Fruit fly (Drosophila melanogaster) Kc167 (cell line): ENCODE data around the gene SP.

ENCODE experiments used
- Myc ChIP-seq: fragments of >200 bp; optimal IDR thresholded peaks from 2 replicates; lab custom pipeline; 2017; ENCODE audit warnings: missing external identifiers
- Sin3A ChIP-seq: fragments of >200 bp; optimal IDR thresholded peaks from 2 replicates; lab custom pipeline; 2018; ENCODE audit warnings: missing external identifiers
- h ChIP-seq: fragments of >200 bp; optimal IDR thresholded peaks from 3 replicates; lab custom pipeline; 2018; ENCODE audit warnings: missing external identifiers
- insv ChIP-seq: fragments of >200 bp; optimal IDR thresholded peaks from 3 replicates; lab custom pipeline; 2018; ENCODE audit warnings: missing external identifiers
- psq ChIP-seq: fragments of >200 bp; optimal IDR thresholded peaks from 2 replicates; lab custom pipeline; 2017; ENCODE audit warnings: missing external identifiers
- ttk ChIP-seq: sonication (Bioruptor generic); optimal IDR thresholded peaks from 2 replicates; lab custom pipeline; 2017; ENCODE audit warnings: missing external identifiers

Gene SP

DNA sequence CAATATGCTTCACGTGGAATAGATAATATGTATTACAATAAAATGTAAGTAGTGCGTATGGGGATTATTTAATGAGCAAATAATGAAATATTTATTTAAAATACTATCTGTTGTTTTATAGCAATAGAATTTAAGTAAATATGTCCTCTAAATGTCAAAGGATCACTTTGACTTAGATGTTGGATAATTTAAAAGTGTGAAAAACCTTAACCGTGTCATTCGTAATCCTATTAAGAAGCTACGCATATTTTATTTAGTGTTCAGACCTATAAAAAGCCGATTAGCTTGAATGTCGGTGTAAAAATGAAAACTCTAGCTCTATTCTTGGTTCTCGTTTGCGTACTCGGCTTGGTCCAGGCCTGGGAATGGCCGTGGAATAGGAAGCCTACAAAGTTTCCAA, at the start of gene SP:
Gene SP (plus strand): TSS at position 301 of the 400 bp plus-strand sequence.
- no peak for TF ChIP-seq h (lab: Kevin White, UChicago)
- no peak for TF ChIP-seq Sin3A (lab: Kevin White, UChicago)
- no peak for TF ChIP-seq psq (lab: Kevin White, UChicago)
- no peak for TF ChIP-seq Myc (lab: Kevin White, UChicago)
- TF ChIP-seq ttk, result no peak
- TF ChIP-seq insv (lab: Kevin White, UChicago), result no peak

DNA sequence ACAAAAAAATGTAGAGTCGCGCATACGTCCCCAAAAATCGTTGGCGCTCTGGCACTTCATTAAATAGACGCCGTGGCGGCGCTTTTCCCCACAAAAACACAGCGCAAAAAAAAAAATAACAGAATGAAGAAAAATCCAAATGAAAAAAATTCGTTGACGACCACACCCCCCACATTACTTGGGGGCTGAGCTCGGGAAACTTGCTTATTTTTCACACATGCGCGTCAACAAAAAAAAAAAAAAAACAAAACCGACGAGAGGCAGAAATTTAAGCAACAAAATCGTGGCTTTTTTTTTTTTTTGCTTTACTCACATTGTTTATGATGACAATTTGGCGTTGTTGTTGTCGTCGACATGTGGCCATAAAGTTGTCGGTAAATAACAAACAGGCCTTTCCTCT, 49.6 kb upstream of the SP start:
- no peak for TF ChIP-seq Sin3A (lab: Kevin White, UChicago)
- TF ChIP-seq h (lab: Kevin White, UChicago), result no peak
- no peak for TF ChIP-seq Myc (lab: Kevin White, UChicago)
- TF ChIP-seq insv (lab: Kevin White, UChicago), result no peak
- no peak for TF ChIP-seq ttk
- no peak for TF ChIP-seq psq (lab: Kevin White, UChicago)

DNA sequence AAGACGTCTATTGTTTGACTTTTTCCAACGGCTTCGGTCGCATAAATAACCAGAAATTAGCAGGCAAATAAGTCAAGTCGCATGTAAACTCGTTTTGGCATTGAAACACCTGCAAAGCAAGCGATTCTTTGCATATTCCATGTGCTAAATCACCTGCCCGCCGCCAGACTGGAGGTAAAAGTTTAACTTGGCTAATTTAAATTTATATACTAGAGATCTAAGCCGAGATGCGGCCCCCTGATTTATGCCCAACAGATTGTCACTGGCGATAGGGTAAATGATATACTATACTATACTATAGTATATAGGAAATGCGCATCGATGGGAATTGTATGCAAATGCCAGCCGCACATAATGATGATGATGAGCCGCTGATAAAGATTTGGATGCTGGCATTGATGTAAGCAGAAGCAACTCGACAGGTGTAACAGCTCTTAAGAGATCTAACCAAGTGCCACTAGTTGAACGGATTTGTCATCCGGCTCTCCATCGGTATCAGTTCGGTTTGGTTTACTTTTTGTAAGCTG, 48.4 kb upstream of the SP start:
- TF ChIP-seq Myc (lab: Kevin White, UChicago), result no peak
- no peak for TF ChIP-seq psq (lab: Kevin White, UChicago)
- TF ChIP-seq Sin3A (lab: Kevin White, UChicago), result no peak
- no peak for TF ChIP-seq h (lab: Kevin White, UChicago)
- TF ChIP-seq ttk, result no peak
- TF ChIP-seq insv (lab: Kevin White, UChicago), result no peak

DNA sequence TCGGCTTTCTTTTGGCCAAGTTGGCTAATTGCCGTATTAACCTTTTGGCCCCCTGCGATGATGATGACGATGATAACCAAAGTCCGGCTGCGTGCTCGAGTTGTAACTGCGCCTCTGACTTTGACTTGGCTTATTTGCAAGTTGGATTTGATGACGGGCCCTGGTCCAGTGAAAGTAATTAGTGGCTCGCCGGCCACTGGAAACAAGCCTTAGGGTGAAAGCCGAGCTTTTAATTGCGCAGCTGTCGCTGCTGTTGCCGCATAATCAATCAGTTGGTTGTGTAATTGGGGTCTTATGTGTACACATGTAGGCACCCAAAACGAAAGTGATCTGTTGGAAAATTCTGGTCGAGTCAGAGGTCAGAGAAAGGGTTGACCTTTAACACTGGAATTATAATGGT, 47.2 kb upstream of the SP start:
- no peak for TF ChIP-seq psq (lab: Kevin White, UChicago)

DNA sequence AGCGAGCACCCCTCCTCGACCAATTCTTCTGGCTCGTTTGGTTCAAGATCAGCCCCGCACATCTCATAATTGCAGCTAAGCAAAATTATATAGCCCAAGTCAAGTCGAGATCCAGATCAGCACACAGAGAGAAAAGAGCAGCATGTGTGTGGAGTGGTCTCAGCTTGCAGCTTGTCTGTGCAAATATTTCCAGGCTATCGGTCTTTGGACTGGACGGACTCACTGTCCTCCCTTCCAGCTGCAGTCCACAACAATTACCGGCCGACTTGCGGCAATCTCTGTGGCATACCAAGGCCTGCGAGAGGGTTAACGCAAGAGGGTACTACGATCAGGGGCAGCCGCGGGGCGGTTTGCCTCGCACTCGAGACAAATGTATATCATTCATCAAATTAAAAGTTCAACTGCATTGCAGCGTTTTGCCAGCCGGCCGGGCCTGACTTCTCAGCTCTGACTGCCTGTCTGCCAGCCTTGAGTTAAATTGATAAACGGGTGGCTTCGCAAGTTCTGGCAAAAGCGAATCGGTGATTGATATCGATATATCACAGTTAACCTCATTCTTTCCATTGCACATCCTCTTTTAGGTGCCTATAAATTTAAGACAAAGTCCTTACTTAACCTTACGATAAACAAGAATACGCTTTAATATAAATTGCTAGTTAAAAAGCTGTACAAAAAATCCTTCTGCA, 45.9 kb upstream of the SP start:
- TF ChIP-seq insv (lab: Kevin White, UChicago), result no peak
- no peak for TF ChIP-seq Myc (lab: Kevin White, UChicago)
- no peak for TF ChIP-seq psq (lab: Kevin White, UChicago)
- TF ChIP-seq ttk, result no peak
- no peak for TF ChIP-seq h (lab: Kevin White, UChicago)
- no peak for TF ChIP-seq Sin3A (lab: Kevin White, UChicago)

DNA sequence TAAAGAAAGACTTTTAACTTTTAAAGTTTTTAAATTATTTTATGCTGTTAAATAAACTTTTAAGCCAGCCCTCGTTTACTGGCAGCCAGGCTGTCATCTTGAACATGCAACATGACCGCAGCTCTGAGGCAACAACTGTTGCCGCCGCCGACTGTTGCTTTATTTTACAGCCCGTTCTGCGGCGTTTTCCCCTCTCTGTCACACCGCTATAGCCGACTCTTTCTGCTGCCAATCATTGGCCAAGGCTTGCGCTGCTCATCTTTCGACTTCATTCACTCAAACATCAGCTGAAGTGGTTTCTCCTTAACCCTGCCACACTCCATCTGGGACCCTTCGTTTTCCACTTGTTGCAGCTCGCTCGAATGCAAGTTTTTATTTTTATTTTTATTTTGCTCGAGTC, 45.3 kb upstream of the SP start:
- TF ChIP-seq psq (lab: Kevin White, UChicago), result no peak
- TF ChIP-seq insv (lab: Kevin White, UChicago), result no peak
- TF ChIP-seq ttk, result no peak
- no peak for TF ChIP-seq Sin3A (lab: Kevin White, UChicago)
- TF ChIP-seq Myc (lab: Kevin White, UChicago), result no peak
- no peak for TF ChIP-seq h (lab: Kevin White, UChicago)

DNA sequence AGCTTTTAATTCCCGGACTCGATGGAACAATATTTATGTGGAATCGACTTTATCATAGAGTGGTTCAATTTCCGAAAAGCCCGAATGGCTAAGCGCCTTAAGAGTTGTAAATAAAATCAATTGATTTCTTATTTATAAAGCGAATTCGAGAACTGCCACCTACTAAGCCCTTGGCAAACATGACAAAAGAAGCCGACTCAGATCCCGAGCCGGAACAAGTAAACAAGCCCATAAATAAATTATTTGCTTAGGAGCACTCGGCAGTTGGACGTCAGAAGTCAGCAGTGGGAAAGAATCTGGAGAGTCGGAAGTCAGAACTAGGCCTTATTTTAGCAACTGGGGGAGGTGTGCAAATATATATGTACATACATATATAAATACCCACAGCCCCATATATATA, 41.8 kb upstream of the SP start:
- TF ChIP-seq insv (lab: Kevin White, UChicago), result no peak
- no peak for TF ChIP-seq ttk
- no peak for TF ChIP-seq h (lab: Kevin White, UChicago)
- no peak for TF ChIP-seq psq (lab: Kevin White, UChicago)

DNA sequence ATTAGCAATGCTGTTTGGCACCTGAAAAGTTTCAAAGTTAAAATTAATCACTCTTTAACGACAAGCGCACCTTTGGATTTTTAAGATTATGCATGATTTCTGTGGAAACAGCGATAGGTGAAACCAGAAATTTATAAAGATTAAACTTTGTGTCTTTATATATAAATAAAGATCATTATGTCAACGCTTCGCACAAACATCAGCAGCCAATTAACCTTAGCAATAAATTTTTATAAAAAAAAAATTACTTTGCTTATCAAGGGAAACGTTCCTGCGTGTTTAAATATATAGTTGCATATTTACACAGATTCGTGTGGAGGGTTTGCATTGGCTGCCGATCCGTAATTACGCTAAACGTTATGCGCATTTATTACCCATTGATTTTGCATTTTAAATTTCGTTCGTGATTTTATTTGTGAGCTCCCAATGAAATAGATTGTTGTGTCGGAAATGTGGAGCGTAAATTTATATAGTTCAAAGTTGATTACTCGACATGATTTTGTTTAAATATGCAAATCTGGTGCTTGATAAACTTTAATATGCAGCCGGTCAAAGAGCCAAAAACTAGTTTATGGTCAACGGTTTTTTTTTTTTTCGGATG, 40.6 kb upstream of the SP start:
- TF ChIP-seq insv (lab: Kevin White, UChicago), result no peak
- TF ChIP-seq Myc (lab: Kevin White, UChicago), result no peak
- TF ChIP-seq ttk, result no peak
- TF ChIP-seq Sin3A (lab: Kevin White, UChicago), result no peak
- no peak for TF ChIP-seq h (lab: Kevin White, UChicago)
- no peak for TF ChIP-seq psq (lab: Kevin White, UChicago)

DNA sequence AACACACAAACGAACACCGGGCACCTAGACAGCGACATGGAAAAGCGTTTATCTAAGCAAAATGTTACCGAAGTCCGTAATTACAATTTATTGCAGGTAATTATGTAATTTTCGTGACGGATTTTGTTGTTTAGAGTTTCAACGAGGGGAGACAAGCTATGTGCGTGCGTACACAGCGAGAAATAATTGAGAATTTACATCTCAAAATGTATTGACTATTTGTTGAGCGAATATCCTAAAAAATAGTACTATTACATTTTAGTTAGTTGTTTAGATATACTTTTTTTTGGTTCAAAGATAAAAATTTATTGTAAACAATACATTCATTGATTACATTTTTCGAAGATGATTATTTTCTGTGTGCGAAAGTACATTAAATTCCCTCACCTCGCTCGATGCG, 39.2 kb upstream of the SP start:
- TF ChIP-seq h (lab: Kevin White, UChicago) (no peak), Myc (lab: Kevin White, UChicago) (no peak), Sin3A (lab: Kevin White, UChicago) (no peak), insv (lab: Kevin White, UChicago) (no peak), psq (lab: Kevin White, UChicago) (no peak), ttk (no peak)

DNA sequence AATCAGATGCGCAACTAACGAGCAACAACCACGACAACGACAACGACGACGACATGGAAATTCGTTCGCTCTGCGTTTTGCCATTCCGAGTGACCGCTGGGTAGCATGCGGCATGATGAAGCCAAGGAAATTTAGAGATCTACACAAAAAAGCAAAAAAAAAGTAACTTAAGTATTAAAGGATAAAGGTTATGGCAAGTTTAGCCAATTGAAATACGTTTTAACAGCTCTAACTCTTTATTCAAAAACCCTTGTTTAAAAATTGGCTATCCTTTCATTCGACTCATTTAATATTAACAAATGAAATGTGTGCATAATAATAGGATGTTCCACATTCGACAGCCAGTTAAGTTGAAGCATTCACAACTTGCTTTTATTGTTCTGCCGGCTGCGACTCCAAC, 37.6 kb upstream of the SP start:
- no peak for TF ChIP-seq h (lab: Kevin White, UChicago)
- TF ChIP-seq ttk, result no peak
- TF ChIP-seq psq (lab: Kevin White, UChicago), result no peak
- no peak for TF ChIP-seq Sin3A (lab: Kevin White, UChicago)
- TF ChIP-seq insv (lab: Kevin White, UChicago), result no peak
- TF ChIP-seq Myc (lab: Kevin White, UChicago), result no peak

DNA sequence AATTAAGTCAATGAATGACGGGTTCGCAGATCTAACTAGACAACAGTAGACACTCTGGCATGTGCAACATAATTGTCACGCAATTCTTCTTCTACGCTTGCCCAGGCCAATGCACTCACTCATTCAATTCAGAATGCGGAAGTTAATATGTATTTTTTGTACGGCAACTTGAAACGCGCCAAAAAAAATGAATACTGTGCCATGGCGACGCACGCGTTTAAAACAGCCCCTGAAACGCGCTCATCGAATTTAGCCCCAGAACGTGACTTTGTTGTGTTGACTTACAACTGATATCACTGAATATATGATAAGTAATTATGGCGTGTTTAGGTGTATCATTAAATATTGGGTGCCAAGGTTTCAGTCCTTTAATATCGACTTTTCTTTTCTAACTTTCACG, 35.4 kb upstream of the SP start:
- no peak for TF ChIP-seq insv (lab: Kevin White, UChicago)
- no peak for TF ChIP-seq h (lab: Kevin White, UChicago)
- TF ChIP-seq Sin3A (lab: Kevin White, UChicago), result no peak
- no peak for TF ChIP-seq ttk

DNA sequence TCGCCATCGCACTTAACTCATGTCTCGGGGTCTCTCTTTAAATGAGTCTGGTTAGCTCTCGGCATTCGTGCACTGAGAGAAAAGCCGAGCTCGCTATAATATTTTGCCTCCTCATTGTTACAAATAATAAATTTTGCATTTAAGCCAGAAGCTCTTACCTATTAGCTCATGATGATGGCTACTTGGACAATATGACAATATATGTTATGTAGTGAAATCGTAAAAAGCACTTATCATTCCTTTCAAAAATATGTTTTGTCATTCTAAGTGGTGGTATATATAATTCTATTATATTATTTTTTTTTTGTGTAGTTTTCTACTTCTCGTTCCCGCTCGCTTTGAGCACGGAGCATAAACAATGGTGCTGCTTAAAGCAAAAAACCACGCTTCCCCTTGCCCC, 34.2 kb upstream of the SP start:
- TF ChIP-seq psq (lab: Kevin White, UChicago) (no peak), Sin3A (lab: Kevin White, UChicago) (no peak), insv (lab: Kevin White, UChicago) (no peak), ttk (no peak), h (lab: Kevin White, UChicago) (no peak), Myc (lab: Kevin White, UChicago) (no peak)
